Worm (Caenorhabditis elegans): ENCODE results near the gene F58F9.9.

DNA sequence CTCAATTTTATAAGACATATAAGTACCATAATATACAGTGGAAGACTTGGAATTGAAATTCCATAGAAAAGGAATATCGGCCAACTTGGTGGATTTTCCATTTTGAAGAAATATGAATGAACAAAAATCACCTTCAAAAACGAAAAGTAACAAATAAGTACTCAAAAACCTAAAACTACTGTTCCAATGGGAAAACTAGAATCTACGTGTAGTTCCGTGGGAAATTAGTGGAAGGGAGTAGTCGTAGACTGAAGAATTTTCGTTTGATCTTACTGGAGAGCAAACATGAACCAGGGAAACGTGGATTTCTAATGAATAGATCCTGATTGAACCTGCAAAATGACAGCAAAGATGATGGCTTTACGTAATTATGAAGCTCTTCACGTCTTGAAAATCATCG, 31.8 kb downstream of the F58F9.9 start, which contains the start of gene srv-31:
- no peak for TF ChIP-seq zag-1 (tag; optimal IDR thresholded peaks at IDR 0.05)
- TF ChIP-seq ztf-11 (tag; optimal IDR thresholded peaks at IDR 0.05): no peak
- TF ChIP-seq aly-2 (tag; optimal IDR thresholded peaks at IDR 0.05): no peak
- no peak for TF ChIP-seq snpc-4 (tag; optimal IDR thresholded peaks at IDR 0.05)
- TF ChIP-seq ceh-28 (tag; optimal IDR thresholded peaks at IDR 0.05): no peak
- TF ChIP-seq ceh-16 (tag; optimal IDR thresholded peaks at IDR 0.05): no peak
- no peak for TF ChIP-seq fos-1 (tag; optimal IDR thresholded peaks at IDR 0.05)
- TF ChIP-seq nhr-76 (tag; optimal IDR thresholded peaks at IDR 0.05): no peak
- no peak for TF ChIP-seq lin-15B (tag; optimal IDR thresholded peaks at IDR 0.05)
- TF ChIP-seq pha-4 (tag; optimal IDR thresholded peaks at IDR 0.05): no peak
- TF ChIP-seq nhr-77 (tag; optimal IDR thresholded peaks at IDR 0.05): no peak
- TF ChIP-seq ceh-9 (tag; optimal IDR thresholded peaks at IDR 0.05): no peak
